Worm (Caenorhabditis elegans) whole organism, dauer: ENCODE data around the gene C54C6.7.

Source experiments
- unc-62 ChIP-seq: sonication (generic microtip); optimal IDR thresholded peaks from 2 replicates; lab custom pipeline; 2017; ENCODE audit warnings: missing biosample characterization, missing genetic modification reagents, missing genetic modification characterization

The C54C6.7 gene

DNA sequence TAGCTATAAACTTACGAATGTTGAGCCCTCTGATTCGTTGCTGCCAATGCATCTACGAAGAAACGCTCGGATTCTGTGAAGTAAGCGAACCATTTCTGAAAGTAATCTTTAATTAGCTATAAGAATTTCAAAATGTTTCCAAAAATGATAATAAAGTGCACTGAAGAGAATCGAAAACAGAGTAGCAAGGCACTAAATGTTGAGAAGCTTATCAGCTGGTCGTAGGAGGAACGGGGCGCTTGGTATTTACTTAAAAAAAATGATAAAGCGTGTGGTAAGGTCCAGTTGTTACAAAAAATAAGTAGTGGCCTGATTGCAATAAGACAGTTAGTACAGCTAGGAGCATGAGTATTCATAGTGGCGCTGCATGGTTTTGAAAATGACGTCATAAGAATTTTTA is at the start of gene C54C6.7:
Gene C54C6.7, minus strand, starts transcription at position 101 of the 400 bp plus-strand sequence.
- no peak for TF ChIP-seq unc-62 (GFP tag; lab: Kevin White, UChicago)

- no peak for TF ChIP-seq unc-62 (GFP tag; lab: Kevin White, UChicago)
Measured at ce11 chrIII:3594681-3595080, 48.5 kb upstream of the C54C6.7 start.

- TF ChIP-seq unc-62 (GFP tag; lab: Kevin White, UChicago): no peak
Measured at ce11 chrIII:3590365-3590764, 44.1 kb upstream of the C54C6.7 start, which contains the start of gene ptp-1. Gene ptp-1, plus strand, starts transcription at chrIII:3590722.

DNA sequence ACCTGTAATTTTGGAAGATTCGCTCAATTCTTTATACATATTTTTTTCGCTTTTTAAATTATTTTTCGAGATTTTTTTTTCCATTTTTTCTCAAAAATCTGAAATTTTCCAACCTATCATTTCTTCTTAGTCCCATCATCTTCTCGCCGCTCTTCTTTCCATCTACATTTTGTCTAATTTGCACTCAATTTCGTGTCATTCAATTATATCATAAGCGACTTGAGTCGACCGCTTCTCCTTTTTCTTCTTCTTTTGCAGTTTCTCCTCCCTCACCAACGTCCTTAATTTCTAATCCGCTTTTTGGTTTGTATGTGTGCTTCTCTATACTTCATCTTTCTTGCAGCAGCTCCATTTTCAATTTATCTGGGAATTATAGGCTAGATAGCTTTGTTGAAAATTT is 42.0 kb upstream of the C54C6.7 start:
- no peak for TF ChIP-seq unc-62 (GFP tag; lab: Kevin White, UChicago)

DNA sequence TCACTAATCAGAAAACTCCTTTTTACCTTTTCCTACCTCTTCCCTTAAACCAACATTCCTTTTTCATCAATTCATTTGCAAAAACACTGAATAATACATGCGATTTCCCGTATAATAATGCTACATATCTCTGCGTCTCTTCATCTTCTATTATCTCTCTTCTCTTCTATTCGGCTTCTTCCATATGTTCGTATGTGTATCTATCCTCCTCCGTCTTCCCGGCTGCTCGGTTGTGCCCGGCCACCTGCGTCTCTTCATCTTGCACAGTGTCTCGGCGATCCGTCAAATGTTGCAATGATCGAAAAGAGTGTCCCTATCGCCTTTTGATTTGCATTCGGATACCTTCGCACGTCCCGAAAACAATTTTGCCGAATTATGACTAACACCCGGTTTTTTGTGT is 37.1 kb upstream of the C54C6.7 start:
- no peak for TF ChIP-seq unc-62 (GFP tag; lab: Kevin White, UChicago)

DNA sequence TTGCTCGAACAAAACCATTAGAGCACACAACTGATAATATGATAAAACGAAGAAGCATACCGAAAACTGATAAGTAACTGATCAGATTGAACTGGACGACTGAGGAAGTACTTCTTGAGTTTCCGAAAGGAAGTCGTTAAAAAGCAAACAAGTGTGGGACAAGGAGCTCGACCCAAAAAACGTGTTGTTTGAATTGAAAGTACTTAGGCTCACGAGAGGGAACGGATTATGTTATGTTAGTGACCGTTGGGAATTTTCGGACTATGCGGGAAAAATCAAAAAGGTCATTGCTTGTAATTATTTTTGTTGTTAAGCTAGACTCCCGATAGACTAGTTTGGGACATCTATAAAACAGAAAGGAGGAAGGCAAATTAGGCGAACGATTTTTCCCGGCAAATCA is 35.4 kb upstream of the C54C6.7 start, which contains the start of gene C48D5.3:
Gene C48D5.3, minus strand, starts transcription at position 101 of the 400 bp plus-strand sequence.
- no peak for TF ChIP-seq unc-62 (GFP tag; lab: Kevin White, UChicago)

ce11 chrIII:3573281-3573680 is 27.1 kb upstream of the C54C6.7 start, which contains the start of gene nhr-6:
Gene nhr-6, plus strand, starts transcription at chrIII:3573581.
- no peak for TF ChIP-seq unc-62 (GFP tag; lab: Kevin White, UChicago)

DNA sequence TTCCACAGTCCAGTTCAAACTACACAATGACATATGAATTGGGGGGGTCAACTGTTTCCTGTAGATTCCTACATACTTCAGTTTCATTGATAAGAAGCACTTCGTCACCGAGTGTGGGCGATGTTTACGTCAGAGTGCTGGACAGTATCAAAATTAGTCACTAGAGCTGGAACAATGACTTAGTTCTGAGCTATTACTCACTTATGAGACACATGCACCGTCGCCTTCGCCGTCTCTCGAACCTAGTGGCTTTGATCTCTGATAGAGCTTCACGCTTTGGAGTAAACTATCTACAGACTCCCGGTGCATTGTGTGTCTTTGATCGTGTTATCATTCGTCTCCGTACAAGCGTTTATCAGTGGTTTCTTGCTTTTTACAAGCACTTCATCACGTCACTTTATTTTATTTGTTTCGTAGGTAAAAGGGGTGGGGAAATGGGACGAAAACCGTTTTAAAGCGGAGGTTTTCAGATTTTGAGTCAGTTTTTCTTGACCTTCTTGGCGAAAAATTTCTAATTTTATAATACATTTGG is 25.2 kb upstream of the C54C6.7 start:
- no peak for TF ChIP-seq unc-62 (GFP tag; lab: Kevin White, UChicago)

DNA sequence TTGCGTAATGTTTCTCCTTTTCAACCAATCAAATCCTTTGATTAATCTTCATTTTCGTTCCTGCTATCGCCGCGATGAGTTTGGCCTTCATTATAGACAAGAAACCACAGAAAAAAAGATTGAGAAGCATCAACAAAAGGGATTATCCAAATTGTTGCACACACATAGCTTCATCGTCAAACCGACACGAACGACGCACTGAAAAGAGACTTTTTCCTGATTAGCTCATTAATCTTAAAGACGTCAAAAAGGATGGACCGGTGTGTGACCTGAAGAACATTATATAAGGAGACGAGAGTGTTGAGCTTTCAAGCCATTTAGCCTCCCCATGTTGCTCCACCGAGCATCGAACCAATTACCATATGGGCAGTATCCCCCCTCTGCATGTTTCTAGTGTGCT is 23.5 kb upstream of the C54C6.7 start:
- no peak for TF ChIP-seq unc-62 (GFP tag; lab: Kevin White, UChicago)

DNA sequence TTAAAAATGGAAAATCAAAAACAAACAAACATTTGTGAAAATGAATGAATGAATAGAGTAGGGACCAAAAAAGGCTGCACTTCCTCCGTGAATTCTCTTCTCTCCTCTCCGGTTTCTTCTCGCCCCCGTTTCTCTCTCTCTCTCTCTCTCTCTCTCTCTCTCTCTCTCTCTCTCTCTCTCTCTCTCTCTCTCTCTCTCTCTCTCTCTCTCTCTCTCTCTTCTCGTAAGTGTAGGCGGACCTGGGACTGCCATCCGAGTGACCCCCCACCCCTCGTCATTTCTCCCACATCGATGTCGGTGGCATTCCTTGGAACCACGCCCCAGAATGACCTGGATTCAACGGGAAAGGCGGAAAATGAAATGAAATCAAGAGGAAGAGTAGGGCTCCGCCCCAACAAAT is 20.6 kb upstream of the C54C6.7 start:
- no peak for TF ChIP-seq unc-62 (GFP tag; lab: Kevin White, UChicago)

DNA sequence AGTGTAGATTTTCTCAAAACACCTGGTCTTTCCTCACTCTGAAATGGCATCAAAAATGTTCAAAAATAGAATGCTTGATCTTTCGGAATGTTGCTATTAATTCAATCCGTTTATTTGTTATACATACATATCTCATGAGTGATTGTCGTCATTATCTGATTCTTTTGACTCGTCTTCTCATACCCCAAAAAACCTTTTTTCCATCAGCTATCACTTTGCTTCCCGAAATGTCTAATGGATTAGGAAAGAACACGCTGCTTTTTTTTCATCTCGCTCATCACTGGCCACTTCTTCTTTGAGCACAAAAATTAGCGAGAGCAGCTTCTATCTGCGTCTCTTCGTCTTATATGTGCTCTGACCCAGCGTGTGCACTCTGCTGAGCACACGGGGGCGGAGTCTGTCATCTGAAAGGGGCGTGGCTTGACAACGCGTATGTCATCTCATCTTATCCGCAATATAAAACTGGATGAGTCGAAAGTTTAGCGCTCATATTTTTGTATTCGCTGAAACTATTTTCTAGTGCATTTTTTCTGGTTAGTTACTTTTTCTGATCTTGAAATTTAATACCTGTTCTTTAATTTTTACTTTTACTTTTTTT is 18.6 kb upstream of the C54C6.7 start:
- no peak for TF ChIP-seq unc-62 (GFP tag; lab: Kevin White, UChicago)

ce11 chrIII:3562276-3562675 is 16.1 kb upstream of the C54C6.7 start:
- no peak for TF ChIP-seq unc-62 (GFP tag; lab: Kevin White, UChicago)

DNA sequence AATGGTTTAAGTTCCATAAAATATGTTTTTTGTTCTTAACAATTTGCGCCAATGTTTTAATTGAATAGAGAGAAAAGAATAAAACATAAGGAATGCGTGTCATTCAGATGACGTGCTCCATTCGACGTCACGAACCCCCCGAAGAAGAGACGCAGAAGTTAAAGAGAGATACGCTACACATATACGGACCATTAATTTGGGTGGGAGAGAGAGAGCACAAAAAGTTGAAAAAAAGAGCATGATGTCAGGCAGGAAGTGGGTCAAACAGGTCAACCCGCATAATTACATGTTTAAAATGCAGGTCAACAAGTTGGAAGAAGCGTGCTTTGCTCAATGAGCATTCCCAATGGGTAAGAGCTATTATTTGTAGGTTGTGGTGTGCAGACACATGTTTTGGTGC is 14.0 kb upstream of the C54C6.7 start:
- TF ChIP-seq unc-62 (GFP tag; lab: Kevin White, UChicago): no peak

ce11 chrIII:3553349-3553748 is 7.1 kb upstream of the C54C6.7 start, which contains the start of gene C54C6.4:
Gene C54C6.4, plus strand, starts transcription at chrIII:3553649.
- no peak for TF ChIP-seq unc-62 (GFP tag; lab: Kevin White, UChicago)

DNA sequence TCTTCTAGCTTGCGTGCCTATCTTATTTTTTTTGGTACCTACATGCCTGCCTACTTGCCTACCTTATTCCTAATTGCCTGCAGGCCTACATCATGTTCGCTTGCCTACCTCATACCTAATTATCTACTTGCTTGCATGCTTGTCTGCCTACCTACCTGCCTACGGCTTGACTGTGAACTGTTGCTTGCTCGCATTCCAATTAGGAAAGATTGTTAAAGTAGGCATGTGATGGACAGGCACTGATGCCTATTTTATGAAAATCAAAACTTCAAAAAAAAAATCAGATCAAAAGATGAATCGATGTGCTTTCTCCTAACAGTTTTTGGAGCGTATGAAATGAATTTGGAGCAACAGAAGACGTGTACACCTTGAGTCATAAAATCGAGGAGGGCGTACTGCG is 4.1 kb upstream of the C54C6.7 start:
- TF ChIP-seq unc-62 (GFP tag; lab: Kevin White, UChicago): no peak

DNA sequence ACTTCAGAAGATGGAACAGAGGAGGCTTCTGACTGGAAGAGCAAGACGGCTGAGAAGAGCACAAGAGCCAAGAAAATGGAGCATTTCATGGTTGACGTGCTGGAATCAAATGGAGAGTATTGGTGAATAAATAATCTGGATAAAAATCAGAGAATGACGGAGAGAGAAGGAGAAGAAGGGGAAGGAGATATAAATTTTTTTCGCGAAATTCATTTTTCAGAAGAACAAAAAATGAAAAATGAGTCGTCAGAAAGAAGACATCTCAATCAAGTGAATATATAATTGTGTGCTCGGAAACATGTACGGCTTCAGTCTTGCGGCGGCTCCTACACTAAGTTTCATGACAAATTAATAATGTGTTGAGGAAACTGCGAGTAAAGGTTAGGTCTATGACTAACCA is 3.5 kb upstream of the C54C6.7 start, which contains the start of gene C54C6.5:
Gene C54C6.5, minus strand, starts transcription at position 101 of the 400 bp plus-strand sequence.
- no peak for TF ChIP-seq unc-62 (GFP tag; lab: Kevin White, UChicago)

DNA sequence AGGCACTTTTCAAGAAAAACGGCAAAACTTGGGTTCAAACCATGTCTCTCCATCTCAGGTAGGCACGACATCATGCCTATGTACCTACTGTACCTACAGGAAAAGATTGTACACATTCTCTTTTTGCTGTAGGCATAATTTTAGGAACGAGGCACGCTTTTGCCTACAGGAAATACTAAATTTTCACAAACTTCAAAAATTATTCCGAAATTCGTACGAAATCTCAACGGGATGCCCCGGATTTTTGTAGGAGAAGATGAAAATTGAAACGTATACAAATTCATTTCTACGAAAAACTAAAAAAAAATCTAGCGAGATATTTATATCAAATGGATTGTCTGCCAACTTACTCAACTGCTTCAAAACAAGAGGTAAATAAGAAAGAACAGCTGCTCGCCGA is 1.8 kb upstream of the C54C6.7 start, which contains the start of gene C54C6.11:
Gene C54C6.11, plus strand, starts transcription at position 301 of the 400 bp plus-strand sequence.
- no peak for TF ChIP-seq unc-62 (GFP tag; lab: Kevin White, UChicago)
